Worm (Caenorhabditis elegans) whole organism, L3 larva: ENCODE results near the gene cutl-11.

ENCODE experiments used
- ceh-28 ChIP-seq: fragments of 150-350 bp; optimal IDR thresholded peaks from 2 replicates; lab custom pipeline; 2014; ENCODE audit warnings: missing biosample characterization, missing genetic modification reagents, missing genetic modification characterization
- ztf-11 ChIP-seq: fragments of 150-350 bp; optimal IDR thresholded peaks from 2 replicates; lab custom pipeline; 2014; ENCODE audit warnings: missing biosample characterization, missing genetic modification characterization

- TF ChIP-seq ztf-11 (tag; lab: Kevin White, UChicago), result no peak
- TF ChIP-seq ceh-28, result no peak
Measured at ce11 chrX:11645517-11645916, 5.1 kb downstream of the cutl-11 start.
